Worm (Caenorhabditis elegans): ENCODE data around the gene F41E6.1.

Gene F41E6.1

DNA sequence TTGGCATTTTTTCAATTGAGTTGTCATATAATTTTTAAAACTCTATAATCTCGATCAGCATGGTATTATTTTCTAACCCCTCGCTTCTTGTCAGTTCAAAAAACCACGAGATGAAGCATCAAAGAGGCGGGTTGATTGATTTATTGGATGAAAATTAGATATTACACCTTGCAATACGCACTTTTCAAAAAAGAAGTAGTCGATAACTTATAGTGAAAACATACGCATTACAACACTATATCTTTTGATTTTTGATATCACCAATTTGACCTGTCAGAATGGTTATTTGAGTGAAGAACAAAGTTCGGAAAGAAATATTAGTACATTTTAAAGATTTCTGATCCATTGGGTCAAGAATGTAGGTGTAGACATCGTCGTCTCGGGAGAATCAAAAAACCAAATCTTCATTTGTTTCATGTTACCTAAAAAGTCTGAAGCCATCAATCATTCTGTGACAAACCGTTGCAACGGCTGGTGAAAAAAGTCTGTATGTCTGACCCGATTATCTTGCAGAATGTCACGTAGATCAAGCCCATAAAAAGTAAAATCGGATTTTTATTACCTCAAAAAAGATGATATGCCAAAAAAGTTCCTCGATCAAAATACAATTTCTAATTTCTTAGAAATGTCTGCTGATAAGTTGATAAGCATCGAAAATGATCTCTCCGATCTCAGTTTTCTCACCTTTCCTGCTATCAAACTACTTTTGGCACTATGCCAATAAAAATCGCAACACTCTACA, 30.8 kb downstream of the F41E6.1 start:
- TF ChIP-seq tbx-11 (GFP tag; IDR thresholded peaks at IDR 0.05), result no peak
- TF ChIP-seq ceh-36 (tag; optimal IDR thresholded peaks at IDR 0.05), result no peak
- no peak for TF ChIP-seq B0310.2 (tag; optimal IDR thresholded peaks at IDR 0.05)
- TF ChIP-seq sea-1 (GFP tag; conservative IDR thresholded peaks at IDR 0.05), result no peak
- no peak for TF ChIP-seq aly-1 (tag; optimal IDR thresholded peaks at IDR 0.05)
- no peak for TF ChIP-seq F13C5.2 (tag; optimal IDR thresholded peaks at IDR 0.05)
- TF ChIP-seq hmbx-1 (tag; optimal IDR thresholded peaks at IDR 0.05), result no peak
- no peak for TF ChIP-seq ets-7 (tag; optimal IDR thresholded peaks at IDR 0.05)
- TF ChIP-seq ama-1 (optimal IDR thresholded peaks at IDR 0.05), result no peak
- no peak for TF ChIP-seq hnd-1 (tag; optimal IDR thresholded peaks at IDR 0.05)

ce11 chrV:8654460-8655419, 32.3 kb downstream of the F41E6.1 start:
- TF ChIP-seq hmbx-1 (tag; optimal IDR thresholded peaks at IDR 0.05) (no peak), hmg-4 (GFP tag; optimal IDR thresholded peaks at IDR 0.05) (no peak), ama-1 (optimal IDR thresholded peaks at IDR 0.05) (no peak), scrt-1 (GFP tag; IDR thresholded peaks at IDR 0.05) (no peak), ceh-36 (tag; optimal IDR thresholded peaks at IDR 0.05) (no peak), tbx-11 (GFP tag; IDR thresholded peaks at IDR 0.05) (no peak), B0310.2 (tag; optimal IDR thresholded peaks at IDR 0.05) (no peak), pes-1 (GFP tag; IDR thresholded peaks at IDR 0.05) (no peak), hnd-1 (tag; optimal IDR thresholded peaks at IDR 0.05) (no peak), tra-4 (tag; optimal IDR thresholded peaks at IDR 0.05) (no peak), ceh-13 (GFP tag; optimal IDR thresholded peaks at IDR 0.05) (no peak), aly-1 (tag; optimal IDR thresholded peaks at IDR 0.05) (no peak), flt-1 (GFP tag; IDR thresholded peaks at IDR 0.05) (no peak), tbx-37 (GFP tag; conservative IDR thresholded peaks at IDR 0.05) (no peak), F13C5.2 (tag; optimal IDR thresholded peaks at IDR 0.05) (no peak), sea-1 (GFP tag; conservative IDR thresholded peaks at IDR 0.05) (no peak)

- TF ChIP-seq flt-1 (GFP tag; IDR thresholded peaks at IDR 0.05) (no peak), pes-1 (GFP tag; IDR thresholded peaks at IDR 0.05) (no peak), ceh-36 (tag; optimal IDR thresholded peaks at IDR 0.05) (no peak), scrt-1 (GFP tag; IDR thresholded peaks at IDR 0.05) (no peak), tbx-37 (GFP tag; conservative IDR thresholded peaks at IDR 0.05) (no peak), ceh-13 (GFP tag; optimal IDR thresholded peaks at IDR 0.05) (no peak), hnd-1 (tag; optimal IDR thresholded peaks at IDR 0.05) (no peak), sea-1 (GFP tag; conservative IDR thresholded peaks at IDR 0.05) (no peak), hmg-4 (GFP tag; optimal IDR thresholded peaks at IDR 0.05) (no peak), aly-1 (tag; optimal IDR thresholded peaks at IDR 0.05) (no peak), tbx-11 (GFP tag; IDR thresholded peaks at IDR 0.05) (no peak), ets-7 (tag; optimal IDR thresholded peaks at IDR 0.05) (no peak), B0310.2 (tag; optimal IDR thresholded peaks at IDR 0.05) (no peak), hmbx-1 (tag; optimal IDR thresholded peaks at IDR 0.05) (no peak), F13C5.2 (tag; optimal IDR thresholded peaks at IDR 0.05) (no peak)
These were observed 35.5 kb downstream of the F41E6.1 start for ce11 chrV:8657911-8658310.

DNA sequence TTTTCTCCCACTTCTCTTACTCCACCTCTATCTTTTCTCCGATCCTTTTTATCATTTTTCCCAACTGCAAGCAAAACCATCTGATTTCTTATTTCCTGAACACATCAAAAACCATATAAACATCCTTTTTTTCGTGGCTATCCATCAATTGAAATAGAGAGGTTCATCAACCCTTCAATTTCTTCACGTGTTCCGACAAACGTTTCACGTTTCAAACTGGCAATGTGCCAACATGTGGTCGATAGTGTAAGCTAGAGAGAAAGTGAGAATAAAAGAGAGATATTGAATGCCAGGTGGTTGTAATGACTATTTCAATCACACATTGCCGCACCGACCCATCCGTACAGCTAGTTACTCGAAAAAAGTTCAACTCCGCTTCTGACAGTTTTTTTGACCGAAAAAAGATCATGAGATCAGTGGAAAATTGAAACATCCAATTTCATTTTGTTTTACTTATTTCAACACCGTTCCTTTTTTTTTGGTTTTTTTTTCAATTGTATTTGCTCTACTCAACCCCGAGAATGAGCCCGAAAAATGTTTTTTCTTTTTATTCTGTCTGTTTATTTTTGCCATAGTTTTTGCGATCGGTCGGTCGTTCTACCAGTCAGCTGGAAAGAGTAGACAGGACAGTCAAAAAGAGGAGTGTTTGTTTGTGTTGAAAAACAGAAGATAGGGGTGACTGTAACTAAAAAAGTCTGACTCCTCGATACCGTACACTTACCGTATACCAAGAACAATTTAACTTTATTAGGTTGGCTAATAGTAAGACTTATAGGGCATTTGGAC, 36.4 kb downstream of the F41E6.1 start:
- TF ChIP-seq ceh-36 (tag; optimal IDR thresholded peaks at IDR 0.05) (no peak), hmbx-1 (tag; optimal IDR thresholded peaks at IDR 0.05) (no peak), tbx-37 (GFP tag; conservative IDR thresholded peaks at IDR 0.05) (no peak), flt-1 (GFP tag; IDR thresholded peaks at IDR 0.05) (no peak), hnd-1 (tag; optimal IDR thresholded peaks at IDR 0.05) (no peak), ceh-13 (GFP tag; optimal IDR thresholded peaks at IDR 0.05) (no peak), tra-4 (tag; optimal IDR thresholded peaks at IDR 0.05) (no peak), ets-7 (tag; optimal IDR thresholded peaks at IDR 0.05) (no peak), F13C5.2 (tag; optimal IDR thresholded peaks at IDR 0.05) (no peak), B0310.2 (tag; optimal IDR thresholded peaks at IDR 0.05) (no peak), sea-1 (GFP tag; conservative IDR thresholded peaks at IDR 0.05) (no peak), aly-1 (tag; optimal IDR thresholded peaks at IDR 0.05) (no peak)

DNA sequence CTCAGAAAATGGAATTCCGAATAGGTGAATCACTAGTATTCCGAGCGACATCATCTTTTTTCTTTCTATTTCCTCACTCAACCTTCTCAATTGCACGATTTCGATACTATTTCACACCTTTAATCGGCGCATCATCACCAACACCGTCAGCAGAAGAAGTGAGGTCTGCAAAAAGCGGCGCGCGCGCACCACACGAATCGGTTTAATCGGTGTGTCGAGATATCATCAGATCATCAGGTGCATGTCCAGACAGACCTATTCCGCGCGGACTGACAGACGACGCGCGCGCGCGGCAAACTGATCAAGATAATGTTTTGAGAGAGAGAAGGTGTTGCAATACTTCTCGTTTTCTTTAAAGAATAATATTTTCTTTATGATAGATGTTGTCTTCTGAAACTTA, 38.1 kb downstream of the F41E6.1 start:
- TF ChIP-seq hnd-1 (tag; optimal IDR thresholded peaks at IDR 0.05), result no peak

DNA sequence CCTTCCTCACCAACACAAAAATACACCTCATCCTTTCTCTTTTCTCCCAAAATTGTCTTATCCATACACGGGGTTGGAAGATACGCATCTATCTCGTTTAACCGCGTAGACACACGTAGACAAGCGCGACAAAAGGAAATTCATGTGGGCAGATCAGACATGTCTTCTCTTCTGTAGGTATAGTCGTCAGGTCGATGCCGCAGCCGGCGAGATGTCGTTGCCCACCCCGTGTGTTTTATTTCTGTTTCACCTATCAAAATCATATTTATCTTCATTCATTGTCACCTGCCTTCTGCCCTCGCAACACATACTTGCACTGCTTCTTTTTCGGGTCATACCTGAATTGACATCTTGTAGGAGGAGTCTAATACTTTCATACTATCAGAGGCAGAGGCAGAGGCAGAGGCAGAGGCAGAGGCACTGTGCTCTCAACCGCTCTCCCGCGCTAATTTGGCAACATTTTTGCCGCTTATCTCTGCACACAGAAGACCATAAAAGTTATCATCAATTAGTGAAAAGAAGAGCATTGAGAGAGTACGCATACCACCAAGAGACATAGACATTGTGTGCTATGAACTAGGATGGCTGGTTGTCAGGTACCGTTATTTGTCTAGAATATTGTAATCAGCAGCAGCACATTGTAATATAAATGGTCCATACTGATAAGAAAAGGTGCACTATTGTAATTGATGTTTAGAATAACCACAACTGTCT, 39.0 kb downstream of the F41E6.1 start:
- TF ChIP-seq flt-1 (GFP tag; IDR thresholded peaks at IDR 0.05) (no peak), ets-7 (tag; optimal IDR thresholded peaks at IDR 0.05) (no peak), hmg-4 (GFP tag; optimal IDR thresholded peaks at IDR 0.05) (peak; percentile 18), hnd-1 (tag; optimal IDR thresholded peaks at IDR 0.05) (no peak)
